Worm (Caenorhabditis elegans) whole organism, mixed stage, embryonic: ENCODE data around the gene W08F4.10.
"Not testable (repeated sequence)": the region's sequence is repeated elsewhere in the genome, so short reads cannot be mapped to it uniquely, and the experiment has no call there.

ENCODE experiments used
- M03D4.4 ChIP-seq: sonication (generic microtip); optimal IDR thresholded peaks from 2 replicates; lab custom pipeline; 2017; ENCODE audit warnings: mild to moderate bottlenecking, missing genetic modification characterization, missing compliant biosample characterization
- bed-3 ChIP-seq: fragments of 200-800 bp; sonication (Bioruptor generic); optimal IDR thresholded peaks from 3 replicates; lab custom pipeline; 2018; ENCODE audit warnings: mild to moderate bottlenecking, missing genetic modification characterization, moderate library complexity, missing compliant biosample characterization
- blmp-1 ChIP-seq: fragments of 150-350 bp; optimal IDR thresholded peaks from 2 replicates; lab custom pipeline; 2014; ENCODE audit warnings: missing biosample characterization, missing genetic modification characterization
- ceh-39 ChIP-seq: fragments of 150-350 bp; optimal IDR thresholded peaks from 2 replicates; lab custom pipeline; 2014; ENCODE audit warnings: missing biosample characterization, missing genetic modification characterization
- ceh-43 ChIP-seq: fragments of 200-800 bp; sonication (Bioruptor generic); optimal IDR thresholded peaks from 2 replicates; lab custom pipeline; 2018; ENCODE audit warnings: mild to moderate bottlenecking, missing genetic modification characterization, moderate library complexity, missing compliant biosample characterization
- ceh-83 ChIP-seq: fragments of 200-800 bp; sonication (Bioruptor generic); optimal IDR thresholded peaks from 2 replicates; lab custom pipeline; 2018; ENCODE audit warnings: mild to moderate bottlenecking, missing genetic modification characterization, missing compliant biosample characterization
- ces-1 ChIP-seq: fragments of 150-350 bp; optimal IDR thresholded peaks from 2 replicates; lab custom pipeline; 2014; ENCODE audit warnings: missing biosample characterization, missing genetic modification reagents, missing genetic modification characterization
- cnd-1 ChIP-seq: fragments of 200-800 bp; sonication (Bioruptor generic); optimal IDR thresholded peaks from 2 replicates; lab custom pipeline; 2018; ENCODE audit warnings: mild to moderate bottlenecking, missing genetic modification characterization, missing compliant biosample characterization
- drap-1 ChIP-seq: fragments of 200-800 bp; sonication (Bioruptor generic); optimal IDR thresholded peaks from 3 replicates; lab custom pipeline; 2018; ENCODE audit warnings: mild to moderate bottlenecking, missing genetic modification characterization, missing compliant biosample characterization
- elt-1 ChIP-seq: sonication (generic microtip); optimal IDR thresholded peaks from 2 replicates; lab custom pipeline; 2017; ENCODE audit warnings: missing genetic modification characterization, mild to moderate bottlenecking, missing compliant biosample characterization, antibody characterized with exemption, moderate library complexity, borderline replicate concordance; ENCODE audit not compliant: insufficient read depth
- elt-3 ChIP-seq: fragments of 150-350 bp; optimal IDR thresholded peaks from 2 replicates; lab custom pipeline; 2014; ENCODE audit warnings: missing biosample characterization, missing genetic modification characterization
- flh-1 ChIP-seq: fragments of 200-800 bp; sonication (Bioruptor generic); optimal IDR thresholded peaks from 2 replicates; lab custom pipeline; 2018; ENCODE audit warnings: mild to moderate bottlenecking, missing genetic modification characterization, moderate library complexity, missing compliant biosample characterization
- hlh-1 ChIP-seq: fragments of 150-350 bp; optimal IDR thresholded peaks from 2 replicates; lab custom pipeline; 2014; ENCODE audit warnings: missing biosample characterization, missing genetic modification reagents, missing genetic modification characterization
- lin-13 ChIP-seq: fragments of 150-350 bp; optimal IDR thresholded peaks from 2 replicates; lab custom pipeline; 2014; ENCODE audit warnings: missing biosample characterization, missing genetic modification characterization
- lin-32 ChIP-seq: fragments of 200-800 bp; sonication (Bioruptor generic); optimal IDR thresholded peaks from 2 replicates; lab custom pipeline; 2018; ENCODE audit warnings: mild to moderate bottlenecking, missing genetic modification characterization, missing compliant biosample characterization
- mab-5 ChIP-seq: fragments of 150-350 bp; optimal IDR thresholded peaks from 2 replicates; lab custom pipeline; 2014; ENCODE audit warnings: missing biosample characterization, missing genetic modification characterization
- mep-1 ChIP-seq: fragments of 150-350 bp; optimal IDR thresholded peaks from 2 replicates; lab custom pipeline; 2017; ENCODE audit warnings: missing biosample characterization, missing genetic modification reagents, missing genetic modification characterization, inconsistent platforms
- mls-2 ChIP-seq: sonication (generic microtip); optimal IDR thresholded peaks from 2 replicates; lab custom pipeline; 2016; ENCODE audit warnings: mild to moderate bottlenecking, missing genetic modification characterization, moderate library complexity, missing compliant biosample characterization
- nhr-12 ChIP-seq: fragments of 150-350 bp; optimal IDR thresholded peaks from 2 replicates; lab custom pipeline; 2014; ENCODE audit warnings: missing biosample characterization, missing genetic modification characterization
- nhr-2 ChIP-seq: fragments of 150-350 bp; optimal IDR thresholded peaks from 2 replicates; lab custom pipeline; 2014; ENCODE audit warnings: missing biosample characterization, missing genetic modification characterization
- nhr-237 ChIP-seq: fragments of 150-350 bp; optimal IDR thresholded peaks from 2 replicates; lab custom pipeline; 2014; ENCODE audit warnings: missing biosample characterization, missing genetic modification characterization
- pha-4 ChIP-seq: fragments of 150-350 bp; optimal IDR thresholded peaks from 2 replicates; lab custom pipeline; 2018; ENCODE audit warnings: missing biosample characterization, missing genetic modification reagents, missing genetic modification characterization
- sem-2 ChIP-seq: fragments of 200-800 bp; sonication (Bioruptor generic); optimal IDR thresholded peaks from 2 replicates; lab custom pipeline; 2018; ENCODE audit warnings: mild to moderate bottlenecking, missing genetic modification characterization, missing compliant biosample characterization
- snpc-4 ChIP-seq: fragments of 150-350 bp; optimal IDR thresholded peaks from 2 replicates; lab custom pipeline; 2014; ENCODE audit warnings: missing biosample characterization, missing genetic modification characterization
- sptf-1 ChIP-seq: sonication (generic microtip); optimal IDR thresholded peaks from 2 replicates; lab custom pipeline; 2017; ENCODE audit warnings: mild to moderate bottlenecking, missing genetic modification characterization, moderate library complexity, missing compliant biosample characterization
- tbx-8 ChIP-seq: fragments of 200-800 bp; sonication (Bioruptor generic); optimal IDR thresholded peaks from 2 replicates; lab custom pipeline; 2018; ENCODE audit warnings: mild to moderate bottlenecking, missing genetic modification characterization, moderate library complexity, missing compliant biosample characterization
- unc-39 ChIP-seq: fragments of 150-350 bp; optimal IDR thresholded peaks from 2 replicates; lab custom pipeline; 2014; ENCODE audit warnings: missing biosample characterization, missing genetic modification characterization
- unc-62 ChIP-seq: fragments of 150-350 bp; optimal IDR thresholded peaks from 2 replicates; lab custom pipeline; 2014; ENCODE audit warnings: missing biosample characterization, missing genetic modification reagents, missing genetic modification characterization
- zip-8 ChIP-seq: fragments of 150-350 bp; optimal IDR thresholded peaks from 2 replicates; lab custom pipeline; 2014; ENCODE audit warnings: missing biosample characterization, missing genetic modification characterization
- ztf-11 ChIP-seq: fragments of 150-350 bp; optimal IDR thresholded peaks from 2 replicates; lab custom pipeline; 2014; ENCODE audit warnings: missing biosample characterization, missing genetic modification characterization

The W08F4.10 gene

ce11 chrII:602020-602419 lies 11.0 kb upstream of the W08F4.10 start, which contains the start of gene nhl-3:
nhl-3 (minus strand) TSS chrII:602120.
- TF ChIP-seq sptf-1 (tag; lab: Kevin White, UChicago), result no peak
- no peak for TF ChIP-seq snpc-4 (tag; lab: Kevin White, UChicago)
- TF ChIP-seq nhr-2 (tag; lab: Kevin White, UChicago), result no peak
- no peak for TF ChIP-seq pha-4
- no peak for TF ChIP-seq lin-13
- no peak for TF ChIP-seq drap-1
- no peak for TF ChIP-seq ztf-11 (tag; lab: Kevin White, UChicago)
- TF ChIP-seq lin-32 (GFP tag; lab: Kevin White, UChicago), result no peak
- TF ChIP-seq ces-1 (GFP tag; lab: Kevin White, UChicago), result no peak
- no peak for TF ChIP-seq elt-1
- no peak for TF ChIP-seq mab-5
- no peak for TF ChIP-seq ceh-83 (GFP tag; lab: Kevin White, UChicago)

- TF ChIP-seq nhr-237 (tag; lab: Kevin White, UChicago) (no peak), blmp-1 (tag; lab: Kevin White, UChicago) (no peak), mep-1 (tag; lab: Kevin White, UChicago) (no peak), snpc-4 (tag; lab: Kevin White, UChicago) (no peak), pha-4 (peak; percentile 51), ces-1 (GFP tag; lab: Kevin White, UChicago) (peak; percentile 32)
Observed at ce11 chrII:601305-601704, 10.3 kb upstream of the W08F4.10 start.

DNA sequence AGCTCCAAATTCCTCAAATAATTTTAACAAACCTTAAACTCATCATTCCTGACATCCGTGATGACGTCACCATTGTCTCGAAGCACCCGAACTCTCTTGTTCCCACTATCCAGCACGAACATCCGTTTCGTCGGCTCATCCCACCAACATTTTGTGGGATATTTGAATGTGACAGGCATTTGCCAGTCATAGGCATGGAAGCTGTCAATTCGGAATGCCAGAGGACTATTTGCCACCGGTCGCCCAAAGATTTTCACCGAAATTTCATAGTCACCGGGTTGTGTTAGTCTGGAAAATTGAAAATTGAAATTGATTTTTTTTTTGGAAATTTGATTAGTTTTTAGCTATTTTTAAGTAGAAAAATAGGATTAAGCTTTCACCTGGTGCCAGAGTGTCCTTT lies 5.7 kb upstream of the W08F4.10 start:
- TF ChIP-seq nhr-12 (tag; lab: Kevin White, UChicago), result no peak
- no peak for TF ChIP-seq ceh-39 (tag; lab: Kevin White, UChicago)
- TF ChIP-seq unc-39 (tag; lab: Kevin White, UChicago), result no peak
- no peak for TF ChIP-seq M03D4.4 (tag; lab: Kevin White, UChicago)
- no peak for TF ChIP-seq zip-8

ce11 chrII:593221-593620 lies 2.2 kb upstream of the W08F4.10 start, which contains the start of gene W08F4.1:
W08F4.1 (plus strand) TSS chrII:593521.
- not testable (repeated sequence) for TF ChIP-seq ceh-83 (GFP tag; lab: Kevin White, UChicago); drap-1; snpc-4 (tag; lab: Kevin White, UChicago)

DNA sequence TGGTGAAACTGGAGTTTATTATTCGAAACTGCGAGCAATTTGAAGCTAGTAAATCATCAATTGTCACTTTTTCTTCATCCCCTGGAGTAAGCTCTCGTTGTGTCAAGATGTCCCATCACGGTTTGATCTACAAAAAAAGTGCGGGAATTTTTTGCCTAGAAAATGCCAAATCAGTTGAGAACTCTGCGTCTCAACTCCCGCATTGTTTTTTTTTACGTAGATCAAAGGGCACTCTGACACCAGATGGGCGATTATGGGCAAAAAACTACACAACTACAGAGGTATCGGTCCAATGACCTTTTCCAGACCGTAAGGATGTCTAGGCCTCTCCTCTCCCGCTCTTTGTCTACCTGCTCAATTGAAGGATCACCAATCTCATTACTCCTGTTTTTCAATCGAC lies 3.5 kb downstream of the W08F4.10 start, which contains the start of gene fbxb-34:
Gene fbxb-34 (plus strand): TSS at position 301 of the 400 bp plus-strand sequence.
- TF ChIP-seq lin-32 (GFP tag; lab: Kevin White, UChicago) (no peak), mls-2 (tag; lab: Kevin White, UChicago) (no peak), lin-13 (no peak), blmp-1 (tag; lab: Kevin White, UChicago) (no peak), flh-1 (GFP tag; lab: Kevin White, UChicago) (no peak), snpc-4 (tag; lab: Kevin White, UChicago) (no peak), zip-8 (no peak), hlh-1 (no peak), tbx-8 (GFP tag; lab: Kevin White, UChicago) (no peak), pha-4 (no peak), sem-2 (GFP tag; lab: Kevin White, UChicago) (no peak), mab-5 (no peak), nhr-2 (tag; lab: Kevin White, UChicago) (no peak), unc-39 (tag; lab: Kevin White, UChicago) (no peak)

DNA sequence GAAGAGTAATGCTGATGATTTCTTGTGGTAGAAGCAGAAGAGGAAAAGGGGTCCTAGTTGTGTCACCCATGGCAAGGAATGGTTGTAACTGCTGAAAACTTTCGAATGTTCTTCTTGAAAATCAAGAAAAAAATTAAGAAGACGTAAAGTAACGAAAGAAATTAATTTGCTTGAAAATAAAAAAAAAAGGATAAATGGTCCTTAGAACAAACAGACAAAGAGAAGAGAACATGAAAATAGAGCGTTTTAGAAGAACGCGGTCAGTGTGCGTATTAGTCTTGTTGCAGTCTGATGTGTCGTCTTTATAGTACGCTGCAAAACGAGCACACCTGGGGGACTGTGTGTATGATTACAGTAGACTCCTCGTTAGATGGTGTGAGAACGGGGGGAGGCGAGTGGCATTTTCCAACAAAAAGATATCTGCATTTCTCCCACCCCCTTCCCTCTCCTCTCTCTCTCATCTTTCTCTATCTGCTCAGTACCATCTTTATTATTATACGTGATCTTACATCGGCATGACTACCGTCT lies 6.6 kb downstream of the W08F4.10 start, which contains the start of the genes W08F4.12 and W08F4.13:
Gene W08F4.12 (minus strand): TSS at position 101 of the 528 bp plus-strand sequence.
Gene W08F4.13 (plus strand): TSS at position 478 of the 528 bp plus-strand sequence.
- no peak for TF ChIP-seq bed-3 (GFP tag; lab: Kevin White, UChicago)
- TF ChIP-seq lin-32 (GFP tag; lab: Kevin White, UChicago), result no peak
- TF ChIP-seq ceh-43 (GFP tag; lab: Kevin White, UChicago), result no peak
- TF ChIP-seq cnd-1 (tag; lab: Kevin White, UChicago), result no peak
- no peak for TF ChIP-seq elt-3
- TF ChIP-seq drap-1, result no peak
- no peak for TF ChIP-seq zip-8
- no peak for TF ChIP-seq unc-62 (GFP tag; lab: Kevin White, UChicago)
- TF ChIP-seq mep-1 (tag; lab: Kevin White, UChicago), result no peak
- no peak for TF ChIP-seq pha-4
- no peak for TF ChIP-seq ces-1 (GFP tag; lab: Kevin White, UChicago)
- no peak for TF ChIP-seq lin-13
- no peak for TF ChIP-seq ceh-83 (GFP tag; lab: Kevin White, UChicago)
- TF ChIP-seq blmp-1 (tag; lab: Kevin White, UChicago), result no peak
- no peak for TF ChIP-seq M03D4.4 (tag; lab: Kevin White, UChicago)
- TF ChIP-seq nhr-12 (tag; lab: Kevin White, UChicago), result no peak
- TF ChIP-seq, all 35 proteins: peak for 0
